Worm (Caenorhabditis elegans): Measurements from ENCODE around the gene nspc-3.

The nspc-3 gene

DNA sequence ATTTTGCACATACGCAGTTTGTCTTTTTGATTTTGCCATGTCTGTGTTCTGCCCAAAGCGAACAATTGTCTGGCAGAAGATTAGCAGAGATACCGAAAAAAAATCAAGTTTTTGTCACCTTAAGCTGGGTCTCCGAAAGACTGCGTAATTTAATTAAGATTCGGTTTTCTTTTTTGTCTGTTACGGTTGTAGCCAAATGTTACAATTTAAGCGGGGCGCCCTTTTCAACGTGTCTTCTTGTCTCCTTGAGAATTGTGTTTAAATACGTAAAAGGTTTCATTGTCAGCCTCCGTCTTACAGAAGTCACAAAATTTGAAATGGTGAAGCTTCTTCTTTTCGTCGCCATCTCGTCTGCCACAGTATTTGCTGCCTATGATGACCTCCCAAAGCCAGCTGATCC is 37.2 kb upstream of the nspc-3 start, which contains the start of gene grd-14:
Gene grd-14, plus strand, starts transcription at position 301 of the 400 bp plus-strand sequence.
- TF ChIP-seq ces-1 (GFP tag; optimal IDR thresholded peaks at IDR 0.05) (no peak), blmp-1 (tag; optimal IDR thresholded peaks at IDR 0.05) (no peak), nhr-28 (tag; optimal IDR thresholded peaks at IDR 0.05) (no peak)

DNA sequence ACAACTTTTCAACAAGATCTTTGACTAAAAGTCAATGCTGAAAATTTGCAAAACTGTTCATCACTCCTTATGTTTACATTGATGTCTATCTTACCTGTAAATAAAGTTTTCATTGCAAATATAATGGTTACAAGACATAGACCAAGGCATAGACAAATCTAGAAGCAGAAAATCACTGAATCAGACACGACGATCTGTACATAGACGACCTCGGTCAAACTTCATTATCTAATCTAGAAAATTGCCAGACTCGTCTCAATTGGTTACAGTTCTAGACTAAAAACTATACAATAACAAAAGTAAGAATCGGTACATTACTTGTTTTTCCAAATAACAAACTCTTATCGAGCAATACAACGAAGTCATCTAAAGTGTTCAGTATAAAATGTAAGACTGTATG is 36.0 kb upstream of the nspc-3 start, which contains the start of gene grd-4:
Gene grd-4, plus strand, starts transcription at position 301 of the 400 bp plus-strand sequence.
- TF ChIP-seq nhr-28 (tag; optimal IDR thresholded peaks at IDR 0.05) (no peak), pha-4 (tag; optimal IDR thresholded peaks at IDR 0.05) (no peak), unc-39 (tag; optimal IDR thresholded peaks at IDR 0.05) (no peak)

ce11 chrX:8504207-8504606 is 32.7 kb upstream of the nspc-3 start:
- no peak for TF ChIP-seq lin-32 (GFP tag; optimal IDR thresholded peaks at IDR 0.05)
- TF ChIP-seq nhr-76 (tag; optimal IDR thresholded peaks at IDR 0.05) = no peak
- TF ChIP-seq unc-120 (tag; optimal IDR thresholded peaks at IDR 0.05; ENCODE audit: poor library complexity, severe bottlenecking) = no peak

DNA sequence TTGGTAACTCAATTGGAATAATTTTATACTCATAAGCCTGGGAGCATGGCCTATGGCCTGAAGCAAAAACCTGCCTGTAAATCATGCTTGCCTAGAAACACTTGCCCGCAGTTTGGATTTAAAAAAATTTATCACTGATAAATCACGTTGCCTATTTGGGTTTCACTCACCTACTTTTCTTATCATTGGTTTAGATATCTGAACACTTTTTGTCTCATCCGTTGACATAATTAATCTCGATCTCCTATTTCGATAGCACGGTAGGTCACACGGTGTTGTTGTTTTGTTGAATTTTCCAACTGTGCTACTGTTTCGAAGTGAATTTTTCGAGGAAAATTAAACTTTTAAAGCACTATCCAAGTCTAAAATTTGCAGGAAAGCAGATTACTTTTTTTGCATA is 29.8 kb upstream of the nspc-3 start:
- TF ChIP-seq nhr-12 (tag; optimal IDR thresholded peaks at IDR 0.05) (no peak), nhr-2 (tag; optimal IDR thresholded peaks at IDR 0.05) (no peak), ces-1 (GFP tag; optimal IDR thresholded peaks at IDR 0.05) (no peak), elt-1 (tag; optimal IDR thresholded peaks at IDR 0.05; ENCODE audit: borderline replicate concordance, insufficient read depth) (no peak), cnd-1 (tag; optimal IDR thresholded peaks at IDR 0.05) (no peak), sptf-1 (tag; optimal IDR thresholded peaks at IDR 0.05) (no peak), ceh-39 (tag; optimal IDR thresholded peaks at IDR 0.05) (no peak), mab-5 (tag; optimal IDR thresholded peaks at IDR 0.05) (no peak), bed-3 (GFP tag; optimal IDR thresholded peaks at IDR 0.05) (no peak), nhr-76 (tag; optimal IDR thresholded peaks at IDR 0.05) (no peak), unc-120 (tag; optimal IDR thresholded peaks at IDR 0.05; ENCODE audit: poor library complexity, severe bottlenecking) (no peak), ceh-43 (GFP tag; optimal IDR thresholded peaks at IDR 0.05) (no peak), sem-2 (GFP tag; optimal IDR thresholded peaks at IDR 0.05) (no peak), ceh-83 (GFP tag; optimal IDR thresholded peaks at IDR 0.05) (no peak), unc-62 (GFP tag; optimal IDR thresholded peaks at IDR 0.05) (no peak), nhr-28 (tag; optimal IDR thresholded peaks at IDR 0.05) (no peak), lsy-2 (tag; optimal IDR thresholded peaks at IDR 0.05) (no peak), snpc-4 (tag; optimal IDR thresholded peaks at IDR 0.05) (no peak), nhr-237 (tag; optimal IDR thresholded peaks at IDR 0.05) (no peak), lin-32 (GFP tag; optimal IDR thresholded peaks at IDR 0.05) (no peak)

DNA sequence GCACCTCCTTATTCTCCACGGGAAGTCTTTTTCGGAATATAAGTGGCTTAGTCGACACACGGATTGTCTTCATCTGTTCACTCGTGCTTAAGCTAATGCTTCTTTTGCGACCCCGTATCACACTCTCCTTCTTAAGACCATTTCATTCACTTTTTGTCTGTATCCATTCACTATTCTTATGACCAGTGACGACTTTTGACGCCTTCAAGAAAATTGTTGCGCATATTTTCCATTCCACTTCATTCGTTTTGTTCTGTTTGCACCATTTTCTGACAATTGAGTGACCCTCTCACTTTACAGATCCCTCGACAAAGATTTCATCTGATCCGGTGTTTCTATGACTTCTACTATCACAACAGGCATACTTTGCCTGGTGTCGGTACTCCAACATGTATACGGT is 29.3 kb upstream of the nspc-3 start, which contains the start of gene H03E18.1:
Gene H03E18.1, plus strand, starts transcription at position 301 of the 400 bp plus-strand sequence.
- TF ChIP-seq ceh-39 (tag; optimal IDR thresholded peaks at IDR 0.05) = no peak
- no peak for TF ChIP-seq ceh-43 (GFP tag; optimal IDR thresholded peaks at IDR 0.05)
- no peak for TF ChIP-seq mep-1 (tag; optimal IDR thresholded peaks at IDR 0.05)
- TF ChIP-seq unc-120 (tag; optimal IDR thresholded peaks at IDR 0.05; ENCODE audit: poor library complexity, severe bottlenecking) = no peak
- TF ChIP-seq snpc-4 (tag; optimal IDR thresholded peaks at IDR 0.05) = no peak
- TF ChIP-seq lsy-2 (tag; optimal IDR thresholded peaks at IDR 0.05) = no peak
- TF ChIP-seq tbx-8 (GFP tag; optimal IDR thresholded peaks at IDR 0.05) = no peak
- TF ChIP-seq nhr-12 (tag; optimal IDR thresholded peaks at IDR 0.05) = no peak
- TF ChIP-seq nhr-2 (tag; optimal IDR thresholded peaks at IDR 0.05) = no peak
- TF ChIP-seq hlh-1 (tag; optimal IDR thresholded peaks at IDR 0.05) = no peak
- no peak for TF ChIP-seq lin-32 (GFP tag; optimal IDR thresholded peaks at IDR 0.05)
- no peak for TF ChIP-seq unc-39 (tag; optimal IDR thresholded peaks at IDR 0.05)
- no peak for TF ChIP-seq nhr-237 (tag; optimal IDR thresholded peaks at IDR 0.05)
- TF ChIP-seq cnd-1 (tag; optimal IDR thresholded peaks at IDR 0.05) = no peak
- TF ChIP-seq sptf-1 (tag; optimal IDR thresholded peaks at IDR 0.05) = no peak

DNA sequence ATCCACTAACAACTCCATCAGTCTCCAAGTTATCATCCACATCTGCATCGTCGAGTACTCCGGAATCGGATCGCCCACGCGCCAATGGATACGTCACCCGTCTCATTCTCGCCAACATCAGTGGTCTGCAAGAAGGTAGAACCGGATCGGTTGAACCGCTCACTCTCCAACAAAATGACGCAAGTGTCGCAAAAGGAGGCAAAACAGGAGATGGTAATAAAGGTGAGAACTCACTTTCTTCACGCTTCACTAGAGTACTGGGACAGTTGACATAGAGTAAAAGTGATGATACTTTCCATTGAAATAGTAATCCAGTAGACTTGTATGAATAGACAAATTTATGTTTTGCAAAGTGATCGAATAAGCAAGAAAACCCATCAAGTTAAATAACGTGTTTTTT is 27.8 kb upstream of the nspc-3 start:
- TF ChIP-seq unc-120 (tag; optimal IDR thresholded peaks at IDR 0.05; ENCODE audit: poor library complexity, severe bottlenecking) (no peak), unc-62 (GFP tag; optimal IDR thresholded peaks at IDR 0.05) (no peak), flh-1 (GFP tag; optimal IDR thresholded peaks at IDR 0.05) (no peak), tbx-8 (GFP tag; optimal IDR thresholded peaks at IDR 0.05) (no peak), elt-3 (tag; optimal IDR thresholded peaks at IDR 0.05) (no peak), mls-2 (tag; optimal IDR thresholded peaks at IDR 0.05) (no peak), lsy-2 (tag; optimal IDR thresholded peaks at IDR 0.05) (no peak), snpc-4 (tag; optimal IDR thresholded peaks at IDR 0.05) (no peak), sem-2 (GFP tag; optimal IDR thresholded peaks at IDR 0.05) (no peak), lin-13 (tag; optimal IDR thresholded peaks at IDR 0.05) (no peak), hlh-1 (tag; optimal IDR thresholded peaks at IDR 0.05) (no peak), nhr-12 (tag; optimal IDR thresholded peaks at IDR 0.05) (no peak), pha-4 (tag; optimal IDR thresholded peaks at IDR 0.05) (no peak), ham-2 (GFP tag; optimal IDR thresholded peaks at IDR 0.05) (no peak), lin-32 (GFP tag; optimal IDR thresholded peaks at IDR 0.05) (no peak)
